Worm (Caenorhabditis elegans): ENCODE measurements around the gene fut-2.

Gene fut-2

DNA sequence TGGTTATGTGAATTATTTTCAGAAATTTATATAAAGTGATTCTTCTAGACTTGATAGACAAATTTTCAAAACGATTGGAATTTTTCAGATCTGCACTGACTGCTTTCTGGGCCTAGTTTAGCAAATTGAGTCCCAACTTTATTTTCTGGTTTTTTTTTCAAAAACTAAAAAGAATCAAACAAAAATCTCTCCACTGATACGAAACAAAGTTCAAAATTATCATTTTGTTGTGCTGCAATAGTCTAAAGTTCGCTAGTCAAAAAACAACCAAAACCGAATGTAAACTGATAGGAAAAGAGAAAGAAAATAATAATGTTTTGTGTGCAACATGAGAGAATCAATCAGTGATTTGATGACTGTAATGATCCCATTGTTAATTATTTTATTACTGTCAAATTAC, 25.8 kb downstream of the fut-2 start, which contains the start of gene lipl-4:
Gene lipl-4, plus strand, starts transcription at position 301 of the 400 bp plus-strand sequence.
- TF ChIP-seq lsy-2 (tag; optimal IDR thresholded peaks at IDR 0.05), result no peak
- TF ChIP-seq xbp-1 (tag; optimal IDR thresholded peaks at IDR 0.05), result no peak

ce11 chrV:6549148-6549547, 26.5 kb downstream of the fut-2 start, which contains the start of gene K04A8.20:
TSS of gene K04A8.20 (plus strand) at chrV:6549448.
- TF ChIP-seq efl-1 (optimal IDR thresholded peaks at IDR 0.05), result no peak
- TF ChIP-seq efl-1 (GFP tag; optimal IDR thresholded peaks at IDR 0.05 in 1 of 2), result peak in 1 of 2 experiments; percentile 83
- TF ChIP-seq sup-37 (GFP tag; optimal IDR thresholded peaks at IDR 0.05), result no peak

- TF ChIP-seq efl-1 (optimal IDR thresholded peaks at IDR 0.05) (no peak), efl-1 (GFP tag; optimal IDR thresholded peaks at IDR 0.05 in 1 of 2) (peak in 1 of 2 experiments; percentile 21), dpl-1 (GFP tag; optimal IDR thresholded peaks at IDR 0.05) (no peak), ztf-11 (tag; optimal IDR thresholded peaks at IDR 0.05) (no peak)
These were observed 27.4 kb downstream of the fut-2 start for ce11 chrV:6548309-6548708.

- no peak for TF ChIP-seq efl-1 (optimal IDR thresholded peaks at IDR 0.05)
- peak in 1 of 2 experiments; percentile 35 for TF ChIP-seq efl-1 (GFP tag; optimal IDR thresholded peaks at IDR 0.05 in 1 of 2)
- TF ChIP-seq snpc-4 (tag; optimal IDR thresholded peaks at IDR 0.05), result no peak
- peak in 1 of 2 experiments; percentile 12 for TF ChIP-seq lin-35 (GFP tag; optimal IDR thresholded peaks at IDR 0.05)
- TF ChIP-seq skn-1 (tag; optimal IDR thresholded peaks at IDR 0.05), result no peak
These were observed 29.1 kb downstream of the fut-2 start, which contains the start of gene dre-1 for ce11 chrV:6546450-6547171. TSS of gene dre-1 (minus strand) at chrV:6546500.

- TF ChIP-seq nhr-20 (tag; optimal IDR thresholded peaks at IDR 0.05) (peak; percentile 41), blmp-1 (tag; optimal IDR thresholded peaks at IDR 0.05) (peak; percentile 37), mep-1 (tag; optimal IDR thresholded peaks at IDR 0.05) (peak; percentile 40), lin-14 (GFP tag; optimal IDR thresholded peaks at IDR 0.05) (peak; percentile 77), snu-23 (GFP tag; optimal IDR thresholded peaks at IDR 0.05) (peak; percentile 42), ztf-4 (tag; optimal IDR thresholded peaks at IDR 0.05) (no peak), nhr-71 (tag; optimal IDR thresholded peaks at IDR 0.05) (peak; percentile 6), nhr-76 (tag; optimal IDR thresholded peaks at IDR 0.05) (no peak), nhr-90 (tag; optimal IDR thresholded peaks at IDR 0.05; ENCODE audit: poor library complexity) (peak; percentile 28)
These were observed 30.7 kb downstream of the fut-2 start for ce11 chrV:6544999-6545398.

DNA sequence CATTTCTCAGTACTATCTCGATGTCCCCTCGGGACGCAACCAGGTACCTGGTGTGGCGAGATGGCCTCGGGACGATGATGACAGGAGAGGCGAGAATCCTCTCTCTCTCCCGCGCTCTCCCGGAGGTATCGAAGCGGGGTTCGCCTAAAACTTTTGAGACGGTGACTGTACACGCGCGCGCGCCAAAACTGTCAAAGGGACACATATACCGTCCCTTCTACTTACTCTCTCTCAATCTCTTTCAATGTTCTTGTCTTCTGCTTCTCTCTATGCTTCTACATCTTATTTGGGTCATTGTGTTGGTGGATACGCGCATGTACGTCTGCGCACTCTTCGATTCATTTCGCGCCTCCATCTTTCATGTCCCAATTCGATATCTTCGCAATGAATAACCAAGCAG, 33.8 kb downstream of the fut-2 start:
- TF ChIP-seq hlh-4 (tag; optimal IDR thresholded peaks at IDR 0.05) (no peak), skn-1 (tag; optimal IDR thresholded peaks at IDR 0.05) (peak; percentile 44), Y116A8C.19 (tag; optimal IDR thresholded peaks at IDR 0.05; ENCODE audit: borderline replicate concordance) (no peak), ceh-90 (tag; optimal IDR thresholded peaks at IDR 0.05) (no peak), mab-9 (GFP tag; IDR thresholded peaks at IDR 0.05) (no peak), lin-14 (GFP tag; optimal IDR thresholded peaks at IDR 0.05) (peak; percentile 80), C04F5.9 (tag; optimal IDR thresholded peaks at IDR 0.05) (no peak), mdl-1 (tag; optimal IDR thresholded peaks at IDR 0.05) (peak in 1 of 2 experiments; percentile 22), lsy-2 (tag; optimal IDR thresholded peaks at IDR 0.05) (peak in 1 of 2 experiments; percentile 38), elt-3 (tag; optimal IDR thresholded peaks at IDR 0.05) (peak in 1 of 6 experiments; percentile 48), blmp-1 (tag; optimal IDR thresholded peaks at IDR 0.05) (peak; percentile 63), nhr-71 (tag; optimal IDR thresholded peaks at IDR 0.05) (peak; percentile 32), efl-1 (optimal IDR thresholded peaks at IDR 0.05) (no peak), efl-1 (GFP tag; optimal IDR thresholded peaks at IDR 0.05 in 1 of 2) (peak in 1 of 2 experiments; percentile 77), nhr-90 (tag; optimal IDR thresholded peaks at IDR 0.05; ENCODE audit: poor library complexity) (peak; percentile 4), unc-86 (tag; optimal IDR thresholded peaks at IDR 0.05) (no peak), swsn-7 (tag; optimal IDR thresholded peaks at IDR 0.05) (no peak), dpl-1 (GFP tag; optimal IDR thresholded peaks at IDR 0.05) (peak in 1 of 3 experiments; percentile 12), nhr-20 (tag; optimal IDR thresholded peaks at IDR 0.05) (peak; percentile 49), egl-13 (tag; optimal IDR thresholded peaks at IDR 0.05) (no peak), snu-23 (GFP tag; optimal IDR thresholded peaks at IDR 0.05) (peak; percentile 47), C16A3.4 (tag; optimal IDR thresholded peaks at IDR 0.05) (peak; percentile 2), mep-1 (tag; optimal IDR thresholded peaks at IDR 0.05) (peak; percentile 11), pag-3 (tag; optimal IDR thresholded peaks at IDR 0.05; ENCODE audit: borderline replicate concordance, insufficient read depth) (no peak), lin-15B (tag; optimal IDR thresholded peaks at IDR 0.05) (no peak)

Data from whole organism, L1 larva.